Fruit fly (Drosophila melanogaster) whole organism, embryonic: ENCODE results near the gene CG7551.

ENCODE experiments used
- Adf1 ChIP-seq: fragments of 200-800 bp; sonication (Bioruptor generic); IDR thresholded peaks from 2 replicates; pipeline ENCODE4 v1.3.6; 2022; ENCODE audit warnings: missing biosample characterization, missing genetic modification characterization
- CG10654 ChIP-seq: fragments of 200-800 bp; sonication (Bioruptor generic); optimal IDR thresholded peaks from 2 replicates; lab custom pipeline; 2016; ENCODE audit warnings: missing biosample characterization, missing genetic modification characterization
- CG14965 ChIP-seq: fragments of 200-800 bp; sonication (Bioruptor generic); optimal IDR thresholded peaks from 2 replicates; lab custom pipeline; 2016; ENCODE audit warnings: missing biosample characterization, missing genetic modification characterization, borderline replicate concordance
- CG17328 ChIP-seq: fragments of 200-800 bp; sonication (Bioruptor generic); IDR thresholded peaks from 2 replicates; pipeline ENCODE4 v1.3.6; 2022; ENCODE audit warnings: missing biosample characterization, missing genetic modification characterization
- CG18262 ChIP-seq: fragments of 200-800 bp; optimal IDR thresholded peaks from 3 replicates; lab custom pipeline; 2019; ENCODE audit warnings: missing biosample characterization, mild to moderate bottlenecking, missing genetic modification characterization, moderate library complexity
- CG1832 ChIP-seq: fragments of 200-800 bp; sonication (Bioruptor generic); optimal IDR thresholded peaks from 2 replicates; lab custom pipeline; 2017; ENCODE audit warnings: missing biosample characterization, mild to moderate bottlenecking, missing genetic modification characterization, inconsistent platforms
- CG18476 ChIP-seq: fragments of 200-800 bp; sonication (Bioruptor generic); optimal IDR thresholded peaks from 2 replicates; lab custom pipeline; 2016; ENCODE audit warnings: missing biosample characterization, mild to moderate bottlenecking, missing genetic modification characterization
- CG18619 ChIP-seq: fragments of 200-800 bp; sonication (Bioruptor generic); optimal IDR thresholded peaks from 3 replicates; lab custom pipeline; 2017; ENCODE audit warnings: missing biosample characterization, mild to moderate bottlenecking, missing genetic modification characterization
- CG2202 ChIP-seq: fragments of 200-800 bp; sonication (Bioruptor generic); optimal IDR thresholded peaks from 2 replicates; lab custom pipeline; 2018; ENCODE audit warnings: missing biosample characterization, mild to moderate bottlenecking, missing genetic modification characterization
- CG3065 ChIP-seq: fragments of 200-800 bp; sonication (Bioruptor generic); optimal IDR thresholded peaks from 2 replicates; lab custom pipeline; 2016; ENCODE audit warnings: missing biosample characterization, missing genetic modification characterization
- CG6683 ChIP-seq: fragments of 200-800 bp; sonication (Bioruptor generic); optimal IDR thresholded peaks from 2 replicates; lab custom pipeline; 2017; ENCODE audit warnings: missing biosample characterization, mild to moderate bottlenecking, missing genetic modification characterization, missing genetic modification reagents
- CG7271 ChIP-seq: fragments of 200-800 bp; sonication (Bioruptor generic); optimal IDR thresholded peaks from 2 replicates; lab custom pipeline; 2018; ENCODE audit warnings: missing biosample characterization, mild to moderate bottlenecking, missing genetic modification characterization, moderate library complexity
- CG7556 ChIP-seq: fragments of 200-800 bp; sonication (Bioruptor generic); optimal IDR thresholded peaks from 2 replicates; lab custom pipeline; 2017; ENCODE audit warnings: missing biosample characterization, mild to moderate bottlenecking, missing genetic modification characterization
- CG7963 ChIP-seq: fragments of 200-800 bp; sonication (Bioruptor generic); IDR thresholded peaks from 3 replicates; pipeline ENCODE4 v1.3.6; 2022; ENCODE audit warnings: missing biosample characterization, missing genetic modification characterization; ENCODE audit not compliant: partially characterized antibody
- CG9437 ChIP-seq: fragments of 200-800 bp; sonication (Bioruptor generic); optimal IDR thresholded peaks from 2 replicates; lab custom pipeline; 2018; ENCODE audit warnings: missing biosample characterization, mild to moderate bottlenecking, missing genetic modification characterization
- CG9727 ChIP-seq: fragments of 200-800 bp; sonication (Bioruptor generic); optimal IDR thresholded peaks from 3 replicates; lab custom pipeline; 2017; ENCODE audit warnings: missing biosample characterization, mild to moderate bottlenecking, missing genetic modification characterization
- D ChIP-seq, 2 experiments: fragments of 200-800 bp in 1 of 2; fragments of >200 bp in 1 of 2; sonication (Bioruptor generic) in 1 of 2; optimal IDR thresholded peaks; 2 replicates in 1 of 2; 3 replicates in 1 of 2; lab custom pipeline; 2017; ENCODE audit warnings: mild to moderate bottlenecking in 1 of 2, missing biosample characterization in 1 of 2, missing genetic modification characterization in 1 of 2, missing genetic modification reagents in 1 of 2
- HmgD ChIP-seq: fragments of 200-800 bp; sonication (Bioruptor generic); optimal IDR thresholded peaks from 3 replicates; lab custom pipeline; 2016; ENCODE audit warnings: missing biosample characterization, missing genetic modification characterization
- Kr ChIP-seq: fragments of 200-800 bp; sonication (Bioruptor generic); optimal IDR thresholded peaks from 2 replicates; lab custom pipeline; 2017; ENCODE audit warnings: missing biosample characterization, mild to moderate bottlenecking, missing genetic modification characterization
- Lim3 ChIP-seq: fragments of 200-800 bp; sonication (Bioruptor generic); IDR thresholded peaks from 2 replicates; pipeline ENCODE4 v1.3.6; 2022; ENCODE audit warnings: missing biosample characterization, missing genetic modification characterization
- MTF-1 ChIP-seq: fragments of 200-800 bp; sonication (Bioruptor generic); optimal IDR thresholded peaks from 2 replicates; lab custom pipeline; 2018; ENCODE audit warnings: missing biosample characterization, mild to moderate bottlenecking, missing genetic modification characterization, borderline replicate concordance
- Max ChIP-seq: fragments of 200-800 bp; sonication (Bioruptor generic); optimal IDR thresholded peaks from 2 replicates; lab custom pipeline; 2016; ENCODE audit warnings: missing biosample characterization, mild to moderate bottlenecking, missing genetic modification characterization
- Mes4 ChIP-seq: fragments of 200-800 bp; sonication (Bioruptor generic); optimal IDR thresholded peaks from 2 replicates; lab custom pipeline; 2016; ENCODE audit warnings: missing biosample characterization, missing genetic modification characterization
- Neu2 ChIP-seq: fragments of 200-800 bp; sonication (Bioruptor generic); optimal IDR thresholded peaks from 3 replicates; lab custom pipeline; 2016; ENCODE audit warnings: missing biosample characterization, missing genetic modification characterization, borderline replicate concordance
- Nf-YB ChIP-seq: fragments of 200-800 bp; sonication (Bioruptor generic); optimal IDR thresholded peaks from 3 replicates; lab custom pipeline; 2019; ENCODE audit warnings: missing biosample characterization, mild to moderate bottlenecking, missing genetic modification characterization, moderate library complexity
- Nf-YC ChIP-seq: fragments of 200-800 bp; optimal IDR thresholded peaks from 3 replicates; lab custom pipeline; 2019; ENCODE audit warnings: missing biosample characterization, mild to moderate bottlenecking, missing genetic modification characterization, moderate library complexity
- Oaz ChIP-seq: fragments of 200-800 bp; sonication (Bioruptor generic); IDR thresholded peaks from 2 replicates; pipeline ENCODE4 v1.3.6; 2022; ENCODE audit warnings: missing biosample characterization, missing genetic modification characterization
- Ravus ChIP-seq: fragments of 200-800 bp; sonication (Bioruptor generic); IDR thresholded peaks from 2 replicates; pipeline ENCODE4 v1.3.6; 2022; ENCODE audit warnings: missing biosample characterization, missing genetic modification characterization
- Sox102F ChIP-seq: fragments of 200-800 bp; sonication (Bioruptor generic); optimal IDR thresholded peaks from 2 replicates; lab custom pipeline; 2018; ENCODE audit warnings: missing biosample characterization, mild to moderate bottlenecking, missing genetic modification characterization, moderate library complexity
- Spps ChIP-seq: fragments of 200-800 bp; sonication (Bioruptor generic); optimal IDR thresholded peaks from 2 replicates; lab custom pipeline; 2018; ENCODE audit warnings: missing biosample characterization, mild to moderate bottlenecking, missing genetic modification characterization
- Taf1 ChIP-seq: fragments of 200-800 bp; sonication (Bioruptor generic); IDR thresholded peaks from 2 replicates; pipeline ENCODE4 v1.3.6; 2022; ENCODE audit warnings: missing biosample characterization, missing genetic modification characterization
- ab ChIP-seq: fragments of 200-800 bp; sonication (Bioruptor generic); optimal IDR thresholded peaks from 2 replicates; lab custom pipeline; 2016; ENCODE audit warnings: missing biosample characterization, missing genetic modification characterization
- al ChIP-seq: fragments of 200-800 bp; sonication (Bioruptor generic); IDR thresholded peaks from 2 replicates; pipeline ENCODE4 v1.3.6; 2022; ENCODE audit warnings: missing biosample characterization, missing genetic modification characterization
- disco-r ChIP-seq: fragments of 200-800 bp; sonication (Bioruptor generic); optimal IDR thresholded peaks from 2 replicates; lab custom pipeline; 2016; ENCODE audit warnings: missing biosample characterization, missing genetic modification characterization
- dmrt99B ChIP-seq: fragments of 200-800 bp; sonication (Bioruptor generic); optimal IDR thresholded peaks from 2 replicates; lab custom pipeline; 2018; ENCODE audit warnings: missing biosample characterization, mild to moderate bottlenecking, missing genetic modification characterization, moderate library complexity
- eve ChIP-seq, 2 experiments: fragments of >200 bp; optimal IDR thresholded peaks; 2 replicates each; lab custom pipeline; 2017; ENCODE audit warnings: missing biosample characterization in 2 of 2, missing genetic modification characterization in 2 of 2
- ftz-f1 ChIP-seq: fragments of 200-800 bp; sonication (Bioruptor generic); optimal IDR thresholded peaks from 2 replicates; lab custom pipeline; 2016; ENCODE audit warnings: missing biosample characterization, missing genetic modification characterization
- gem ChIP-seq: fragments of 200-800 bp; sonication (Bioruptor generic); optimal IDR thresholded peaks from 2 replicates; lab custom pipeline; 2019; ENCODE audit warnings: missing biosample characterization, mild to moderate bottlenecking, missing genetic modification characterization, moderate library complexity
- grau ChIP-seq: fragments of 200-800 bp; optimal IDR thresholded peaks from 3 replicates; lab custom pipeline; 2019; ENCODE audit warnings: missing biosample characterization, mild to moderate bottlenecking, missing genetic modification characterization, moderate library complexity
- h ChIP-seq: fragments of >200 bp; optimal IDR thresholded peaks from 2 replicates; lab custom pipeline; 2017
- jigr1 ChIP-seq: fragments of 200-800 bp; sonication (Bioruptor generic); IDR thresholded peaks from 3 replicates; pipeline ENCODE4 v1.3.6; 2022; ENCODE audit warnings: missing biosample characterization, missing genetic modification characterization
- ken ChIP-seq: fragments of 200-800 bp; sonication (Bioruptor generic); IDR thresholded peaks from 3 replicates; pipeline ENCODE4 v1.3.6; 2022; ENCODE audit warnings: missing biosample characterization, missing genetic modification characterization
- pfk ChIP-seq: fragments of 200-800 bp; sonication (Bioruptor generic); optimal IDR thresholded peaks from 2 replicates; lab custom pipeline; 2018; ENCODE audit warnings: missing biosample characterization, mild to moderate bottlenecking, missing genetic modification characterization, moderate library complexity
- pzg ChIP-seq: fragments of 200-800 bp; sonication (Bioruptor generic); optimal IDR thresholded peaks from 3 replicates; lab custom pipeline; 2018; ENCODE audit warnings: missing biosample characterization, mild to moderate bottlenecking, missing genetic modification characterization, moderate library complexity
- row ChIP-seq: fragments of 200-800 bp; sonication (Bioruptor generic); IDR thresholded peaks from 3 replicates; pipeline ENCODE4 v1.3.6; 2022; ENCODE audit warnings: missing biosample characterization, missing genetic modification characterization
- sug ChIP-seq: fragments of 200-800 bp; optimal IDR thresholded peaks from 2 replicates; lab custom pipeline; 2019; ENCODE audit warnings: missing biosample characterization, mild to moderate bottlenecking, missing genetic modification characterization, moderate library complexity
- unc-4 ChIP-seq: fragments of 200-800 bp; sonication (Bioruptor generic); IDR thresholded peaks from 2 replicates; pipeline ENCODE4 v1.3.6; 2022; ENCODE audit warnings: missing biosample characterization, missing genetic modification characterization; ENCODE audit not compliant: partially characterized antibody
- zfh1 ChIP-seq: fragments of 200-800 bp; sonication (Bioruptor generic); IDR thresholded peaks from 3 replicates; pipeline ENCODE4 v1.3.6; 2022; ENCODE audit warnings: missing biosample characterization, missing genetic modification characterization
- zfh2 ChIP-seq: fragments of 200-800 bp; sonication (Bioruptor generic); optimal IDR thresholded peaks from 2 replicates; lab custom pipeline; 2016; ENCODE audit warnings: missing biosample characterization, missing genetic modification characterization

The CG7551 gene

DNA sequence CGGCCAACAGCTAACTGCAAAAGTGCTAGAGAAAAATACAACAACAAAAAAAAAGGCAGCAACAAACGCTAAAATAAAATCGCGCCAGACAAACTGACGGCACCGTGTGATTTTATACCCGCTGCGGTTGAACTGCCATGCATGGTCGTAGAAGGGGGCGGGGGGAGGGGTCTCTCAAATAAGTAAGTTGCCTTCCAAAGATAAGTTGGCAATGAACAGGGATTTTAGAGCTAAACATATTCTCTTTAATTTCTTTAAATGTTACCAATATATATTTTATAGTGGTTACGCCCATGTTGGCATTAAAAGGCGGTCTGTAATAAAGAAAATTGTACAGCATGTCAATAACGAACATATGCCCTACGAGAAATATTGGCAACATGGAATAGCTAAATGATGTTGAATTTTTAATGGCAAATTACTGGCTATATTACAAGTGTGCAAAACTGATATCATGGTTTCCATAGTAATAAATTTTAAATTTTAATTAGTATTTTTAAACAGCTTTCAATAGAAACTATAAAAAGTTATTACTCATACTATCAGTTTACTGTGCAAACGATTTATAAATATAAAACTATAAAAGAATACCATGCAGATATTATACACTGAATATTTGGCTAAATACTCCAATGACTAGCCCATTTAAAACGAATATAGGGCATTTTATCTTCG lies 26.9 kb upstream of the CG7551 start (continued):
- peak; percentile 39 for TF ChIP-seq CG9437 (GFP tag; lab: Kevin White, UChicago)
- peak; percentile 73 for TF ChIP-seq zfh2 (GFP tag; lab: Kevin White, UChicago)
- TF ChIP-seq pzg (GFP tag; lab: Kevin White, UChicago), result no peak
- no peak for TF ChIP-seq unc-4
- TF ChIP-seq zfh1 (GFP tag; lab: Robert Waterston, UW), result peak; percentile 81
- peak; percentile 78; the same call in 1 of the 2 replicates for TF ChIP-seq Lim3 (GFP tag; lab: Robert Waterston, UW)
- TF ChIP-seq row (GFP tag; lab: Robert Waterston, UW), result peak; percentile 80
- TF ChIP-seq CG2202 (tag; lab: Kevin White, UChicago), result peak; percentile 17
- TF ChIP-seq Taf1 (GFP tag; lab: Robert Waterston, UW), result peak; percentile 24; the same call in 1 of the 2 replicates
- TF ChIP-seq Neu2, result no peak
- peak; percentile 85 for TF ChIP-seq gem (tag; lab: Kevin White, UChicago)
- TF ChIP-seq Kr (GFP tag; lab: Kevin White, UChicago), result no peak
- peak; percentile 70; the same call in 2 of the 3 replicates for TF ChIP-seq jigr1 (GFP tag; lab: Robert Waterston, UW)
- TF ChIP-seq CG6683 (GFP tag; lab: Kevin White, UChicago), result no peak
- TF ChIP-seq Ravus, result peak; percentile 26; the same call in 1 of the 2 replicates
- no peak for TF ChIP-seq D (optimal IDR thresholded peaks at IDR 0.05; lab: Kevin White, UChicago)
- TF ChIP-seq D (GFP tag; optimal IDR thresholded peaks at IDR 0.05; lab: Kevin White, UChicago), result no peak
- TF ChIP-seq Nf-YB (GFP tag; lab: Kevin White, UChicago), result peak; percentile 31
- peak; percentile 74; the same call in 1 of the 3 replicates for TF ChIP-seq ken (GFP tag; lab: Robert Waterston, UW)
- no peak for TF ChIP-seq CG1832 (GFP tag; lab: Kevin White, UChicago)
- TF ChIP-seq sug (tag; lab: Kevin White, UChicago), result peak; percentile 45
- peak; percentile 72 for TF ChIP-seq grau
- TF ChIP-seq h (lab: Kevin White, UChicago), result no peak
- TF ChIP-seq CG14965 (GFP tag; lab: Kevin White, UChicago), result no peak
- no peak for TF ChIP-seq Adf1 (GFP tag; lab: Robert Waterston, UW)
- no peak for TF ChIP-seq HmgD
- peak in 1 of 2 experiments; percentile 8 for TF ChIP-seq eve (GFP tag; optimal IDR thresholded peaks at IDR 0.05; lab: Kevin White, UChicago)
- no peak for TF ChIP-seq CG18476 (GFP tag; lab: Kevin White, UChicago)
- TF ChIP-seq CG17328 (GFP tag; lab: Robert Waterston, UW), result peak; percentile 73
- no peak for TF ChIP-seq Max (GFP tag; lab: Kevin White, UChicago)
- no peak for TF ChIP-seq Nf-YC (tag; lab: Kevin White, UChicago)
- no peak for TF ChIP-seq ftz-f1 (GFP tag; lab: Kevin White, UChicago)
- no peak for TF ChIP-seq CG7963 (GFP tag; lab: Robert Waterston, UW)
- TF ChIP-seq CG18262 (tag; lab: Kevin White, UChicago), result peak; percentile 48
- TF ChIP-seq CG3065 (GFP tag; lab: Kevin White, UChicago), result peak; percentile 50
- TF ChIP-seq CG7271 (tag; lab: Kevin White, UChicago), result peak; percentile 15
- TF ChIP-seq ab (GFP tag; lab: Kevin White, UChicago), result peak; percentile 22
- TF ChIP-seq al, result peak; percentile 66
- peak; percentile 82 for TF ChIP-seq dmrt99B (tag; lab: Kevin White, UChicago)
- TF ChIP-seq CG9727, result peak; percentile 33
- peak; percentile 65 for TF ChIP-seq CG18619 (GFP tag; lab: Kevin White, UChicago)
- peak; percentile 68 for TF ChIP-seq Oaz (GFP tag; lab: Robert Waterston, UW)
- TF ChIP-seq pfk (GFP tag; lab: Kevin White, UChicago), result no peak
- peak; percentile 42 for TF ChIP-seq disco-r (GFP tag; lab: Kevin White, UChicago)
- TF ChIP-seq Sox102F (GFP tag; lab: Kevin White, UChicago), result peak; percentile 90
- TF ChIP-seq MTF-1, result peak; percentile 2
- peak; percentile 49 for TF ChIP-seq Mes4 (GFP tag; lab: Kevin White, UChicago)
- no peak for TF ChIP-seq Spps (tag; lab: Kevin White, UChicago)
- peak; percentile 25 for TF ChIP-seq CG10654
- TF ChIP-seq CG7556 (GFP tag; lab: Kevin White, UChicago), result peak; percentile 52
